Worm (Caenorhabditis elegans) whole organism, L2 larva: Measurements from ENCODE around the gene dbt-1.

ENCODE experiments used
- C34F6.9 ChIP-seq: fragments of 150-350 bp; optimal IDR thresholded peaks from 2 replicates; lab custom pipeline; 2014; ENCODE audit warnings: missing biosample characterization, missing genetic modification characterization
- F13H6.1 ChIP-seq: sonication (generic microtip); optimal IDR thresholded peaks from 2 replicates; lab custom pipeline; 2016; ENCODE audit warnings: missing genetic modification characterization, missing compliant biosample characterization
- R02D3.7 ChIP-seq: fragments of 150-350 bp; optimal IDR thresholded peaks from 2 replicates; lab custom pipeline; 2014; ENCODE audit warnings: missing biosample characterization, missing genetic modification characterization
- Y55F3AM.14 ChIP-seq: fragments of 200-800 bp; sonication (Bioruptor generic); optimal IDR thresholded peaks from 2 replicates; lab custom pipeline; 2018; ENCODE audit warnings: mild to moderate bottlenecking, missing genetic modification characterization, missing compliant biosample characterization
- ZK546.5 ChIP-seq: sonication (generic microtip); optimal IDR thresholded peaks from 2 replicates; lab custom pipeline; 2017; ENCODE audit warnings: missing biosample characterization, missing genetic modification characterization
- alr-1 ChIP-seq: fragments of 150-350 bp; optimal IDR thresholded peaks from 2 replicates; lab custom pipeline; 2014; ENCODE audit warnings: missing biosample characterization, missing genetic modification characterization
- aly-2 ChIP-seq: fragments of 150-350 bp; optimal IDR thresholded peaks from 2 replicates; lab custom pipeline; 2014; ENCODE audit warnings: missing biosample characterization, missing genetic modification characterization
- ama-1 ChIP-seq: fragments of 150-350 bp; optimal IDR thresholded peaks from 2 replicates; lab custom pipeline; 2018; ENCODE audit warnings: inconsistent platforms
- blmp-1 ChIP-seq: sonication (generic microtip); optimal IDR thresholded peaks from 2 replicates; lab custom pipeline; 2017; ENCODE audit warnings: missing genetic modification characterization, mild to moderate bottlenecking, missing compliant biosample characterization, antibody characterized with exemption, moderate library complexity; ENCODE audit not compliant: insufficient read depth
- ceh-16 ChIP-seq: fragments of 150-350 bp; optimal IDR thresholded peaks from 2 replicates; lab custom pipeline; 2014; ENCODE audit warnings: missing biosample characterization, missing genetic modification characterization
- ceh-82 ChIP-seq: fragments of 150-350 bp; optimal IDR thresholded peaks from 2 replicates; lab custom pipeline; 2014; ENCODE audit warnings: missing biosample characterization, missing genetic modification characterization
- crh-2 ChIP-seq: sonication (generic microtip); optimal IDR thresholded peaks from 2 replicates; lab custom pipeline; 2017; ENCODE audit warnings: missing biosample characterization, missing genetic modification characterization
- dmd-4 ChIP-seq: sonication (generic microtip); optimal IDR thresholded peaks from 2 replicates; lab custom pipeline; 2017; ENCODE audit warnings: missing biosample characterization, missing genetic modification characterization
- egl-27 ChIP-seq: sonication (generic microtip); optimal IDR thresholded peaks from 3 replicates; lab custom pipeline; 2017; ENCODE audit warnings: missing biosample characterization, missing genetic modification reagents, missing genetic modification characterization
- elt-1 ChIP-seq: fragments of 150-350 bp; optimal IDR thresholded peaks from 2 replicates; lab custom pipeline; 2014; ENCODE audit warnings: missing biosample characterization, missing genetic modification characterization
- elt-3 ChIP-seq: sonication (generic microtip); optimal IDR thresholded peaks from 2 replicates; lab custom pipeline; 2017; ENCODE audit warnings: missing biosample characterization, missing genetic modification characterization
- fos-1 ChIP-seq: fragments of 150-350 bp; optimal IDR thresholded peaks from 2 replicates; lab custom pipeline; 2014; ENCODE audit warnings: missing biosample characterization, missing genetic modification characterization
- gmeb-1 ChIP-seq: fragments of 150-350 bp; optimal IDR thresholded peaks from 2 replicates; lab custom pipeline; 2014; ENCODE audit warnings: missing biosample characterization, missing genetic modification characterization
- lin-11 ChIP-seq: fragments of 150-350 bp; sonication (generic microtip); optimal IDR thresholded peaks from 2 replicates; lab custom pipeline; 2014; ENCODE audit warnings: missing biosample characterization, missing genetic modification characterization, inconsistent platforms, mixed read lengths
- lin-13 ChIP-seq: fragments of 150-350 bp; optimal IDR thresholded peaks from 2 replicates; lab custom pipeline; 2014; ENCODE audit warnings: missing biosample characterization, missing genetic modification reagents, missing genetic modification characterization
- lin-39 ChIP-seq: fragments of 150-350 bp; optimal IDR thresholded peaks from 2 replicates; lab custom pipeline; 2014; ENCODE audit warnings: missing biosample characterization, missing genetic modification reagents, missing genetic modification characterization
- lsy-2 ChIP-seq, 2 experiments: fragments of 150-350 bp in 1 of 2; sonication (generic microtip) in 1 of 2; optimal IDR thresholded peaks; 2 replicates each; lab custom pipeline; 2014 to 2017; ENCODE audit warnings: missing biosample characterization in 2 of 2, missing genetic modification characterization in 2 of 2
- mab-5 ChIP-seq: fragments of 150-350 bp; optimal IDR thresholded peaks from 2 replicates; lab custom pipeline; 2014; ENCODE audit warnings: missing biosample characterization, missing genetic modification characterization
- mbf-1 ChIP-seq: sonication (generic microtip); optimal IDR thresholded peaks from 2 replicates; lab custom pipeline; 2017; ENCODE audit warnings: missing biosample characterization, missing genetic modification characterization
- mdl-1 ChIP-seq, 2 experiments: fragments of 150-350 bp in 1 of 2; sonication (generic microtip) in 1 of 2; optimal IDR thresholded peaks; 2 replicates each; lab custom pipeline; 2017; ENCODE audit warnings: missing biosample characterization in 2 of 2, missing genetic modification characterization in 2 of 2
- nhr-10 ChIP-seq: sonication (generic microtip); optimal IDR thresholded peaks from 2 replicates; lab custom pipeline; 2017; ENCODE audit warnings: missing biosample characterization, missing genetic modification characterization
- nhr-11 ChIP-seq: fragments of 150-350 bp; optimal IDR thresholded peaks from 2 replicates; lab custom pipeline; 2014; ENCODE audit warnings: missing biosample characterization, missing genetic modification characterization
- nhr-12 ChIP-seq: fragments of 150-350 bp; optimal IDR thresholded peaks from 2 replicates; lab custom pipeline; 2014; ENCODE audit warnings: missing biosample characterization, missing genetic modification characterization
- nhr-129 ChIP-seq: fragments of 150-350 bp; optimal IDR thresholded peaks from 2 replicates; lab custom pipeline; 2014; ENCODE audit warnings: missing biosample characterization, missing genetic modification characterization
- nhr-21 ChIP-seq: fragments of 150-350 bp; optimal IDR thresholded peaks from 2 replicates; lab custom pipeline; 2014; ENCODE audit warnings: missing biosample characterization, missing genetic modification characterization
- nhr-23 ChIP-seq: fragments of 150-350 bp; optimal IDR thresholded peaks from 2 replicates; lab custom pipeline; 2014; ENCODE audit warnings: missing biosample characterization, missing genetic modification reagents, missing genetic modification characterization
- nhr-237 ChIP-seq: fragments of 150-350 bp; optimal IDR thresholded peaks from 2 replicates; lab custom pipeline; 2014; ENCODE audit warnings: missing biosample characterization, missing genetic modification characterization
- nhr-25 ChIP-seq: fragments of 150-350 bp; sonication (generic microtip); optimal IDR thresholded peaks from 3 replicates; lab custom pipeline; 2014; ENCODE audit warnings: missing biosample characterization, missing genetic modification characterization
- nhr-6 ChIP-seq: fragments of 150-350 bp; optimal IDR thresholded peaks from 2 replicates; lab custom pipeline; 2014; ENCODE audit warnings: missing biosample characterization, missing genetic modification characterization
- nhr-77 ChIP-seq: fragments of 150-350 bp; optimal IDR thresholded peaks from 2 replicates; lab custom pipeline; 2014; ENCODE audit warnings: missing biosample characterization, missing genetic modification characterization
- peb-1 ChIP-seq: fragments of 150-350 bp; optimal IDR thresholded peaks from 2 replicates; lab custom pipeline; 2014; ENCODE audit warnings: missing biosample characterization, missing genetic modification characterization
- sem-4 ChIP-seq: fragments of 150-350 bp; optimal IDR thresholded peaks from 2 replicates; lab custom pipeline; 2014; ENCODE audit warnings: missing biosample characterization, missing genetic modification reagents, missing genetic modification characterization
- skn-1 ChIP-seq: sonication (generic microtip); optimal IDR thresholded peaks from 2 replicates; lab custom pipeline; 2017; ENCODE audit warnings: missing biosample characterization, missing genetic modification characterization
- sma-3 ChIP-seq: sonication (generic microtip); optimal IDR thresholded peaks from 2 replicates; lab custom pipeline; 2016; ENCODE audit warnings: missing genetic modification reagents, missing genetic modification characterization, missing compliant biosample characterization
- sma-9 ChIP-seq, 2 experiments: fragments of 150-350 bp in 1 of 2; sonication (generic microtip) in 1 of 2; optimal IDR thresholded peaks; 2 replicates each; lab custom pipeline; 2014 to 2016; ENCODE audit warnings: missing genetic modification characterization in 2 of 2, mild to moderate bottlenecking in 1 of 2, missing biosample characterization in 1 of 2, missing compliant biosample characterization in 1 of 2, missing genetic modification reagents in 1 of 2, moderate library complexity in 1 of 2
- snpc-4 ChIP-seq: fragments of 150-350 bp; optimal IDR thresholded peaks from 2 replicates; lab custom pipeline; 2014; ENCODE audit warnings: missing biosample characterization, missing genetic modification characterization
- unc-39 ChIP-seq: fragments of 150-350 bp; optimal IDR thresholded peaks from 2 replicates; lab custom pipeline; 2014; ENCODE audit warnings: missing biosample characterization, missing genetic modification characterization
- unc-55 ChIP-seq: fragments of 150-350 bp; sonication (generic microtip); optimal IDR thresholded peaks from 3 replicates; lab custom pipeline; 2014; ENCODE audit warnings: missing biosample characterization, missing genetic modification reagents, missing genetic modification characterization
- unc-62 ChIP-seq: fragments of 150-350 bp; optimal IDR thresholded peaks from 2 replicates; lab custom pipeline; 2014; ENCODE audit warnings: missing biosample characterization, missing genetic modification reagents, missing genetic modification characterization
- zag-1 ChIP-seq: fragments of 150-350 bp; optimal IDR thresholded peaks from 2 replicates; lab custom pipeline; 2014; ENCODE audit warnings: missing biosample characterization, missing genetic modification characterization
- ztf-1 ChIP-seq: fragments of 200-800 bp; sonication (Bioruptor generic); conservative IDR thresholded peaks from 2 replicates; pipeline ENCODE4 v1.3.6; 2022; ENCODE audit warnings: missing genetic modification characterization, missing compliant biosample characterization
- ztf-11 ChIP-seq: sonication (generic microtip); optimal IDR thresholded peaks from 2 replicates; lab custom pipeline; 2017; ENCODE audit warnings: missing biosample characterization, missing genetic modification characterization
- ztf-4 ChIP-seq: fragments of 150-350 bp; optimal IDR thresholded peaks from 2 replicates; lab custom pipeline; 2014; ENCODE audit warnings: missing biosample characterization, missing genetic modification characterization

dbt-1 gene

ce11 chrII:7945168-7945567, at the start of gene dbt-1:
Gene dbt-1, minus strand, starts transcription at chrII:7945206.
- peak; percentile 29 for TF ChIP-seq nhr-10 (tag; lab: Kevin White, UChicago)
- TF ChIP-seq egl-27 (tag; lab: Kevin White, UChicago) = peak; percentile 80
- TF ChIP-seq R02D3.7 (tag; lab: Kevin White, UChicago) = peak; percentile 46
- TF ChIP-seq aly-2 (tag; lab: Kevin White, UChicago) = no peak
- no peak for TF ChIP-seq Y55F3AM.14
- no peak for TF ChIP-seq ZK546.5 (tag; lab: Kevin White, UChicago)
- TF ChIP-seq nhr-77 (tag; lab: Kevin White, UChicago) = no peak
- TF ChIP-seq ceh-16 (tag; lab: Kevin White, UChicago) = no peak
- TF ChIP-seq ceh-82 (tag; lab: Kevin White, UChicago) = peak; percentile 12
- TF ChIP-seq nhr-23 = no peak
- TF ChIP-seq mdl-1 (tag; optimal IDR thresholded peaks at IDR 0.05; lab: Kevin White, UChicago) = peak; percentile 3 to 35
- peak; percentile 71 for TF ChIP-seq nhr-6 (tag; lab: Kevin White, UChicago)
- peak; percentile 84 for TF ChIP-seq nhr-129 (tag; lab: Kevin White, UChicago)
- peak; percentile 21 for TF ChIP-seq snpc-4 (tag; lab: Kevin White, UChicago)
- TF ChIP-seq gmeb-1 (tag; lab: Kevin White, UChicago) = peak; percentile 99
- peak; percentile 51 for TF ChIP-seq blmp-1 (tag; lab: Kevin White, UChicago)
- TF ChIP-seq lin-11 = peak; percentile 76
- peak; percentile 81 for TF ChIP-seq nhr-25 (tag; lab: Kevin White, UChicago)
- peak; percentile 82 for TF ChIP-seq ama-1 (lab: Kevin White, UChicago)
- peak; percentile 84 for TF ChIP-seq unc-55 (GFP tag; lab: Kevin White, UChicago)
- no peak for TF ChIP-seq elt-1 (tag; lab: Kevin White, UChicago)
- no peak for TF ChIP-seq skn-1 (tag; lab: Kevin White, UChicago)
- peak; percentile 64 for TF ChIP-seq lin-13 (GFP tag; lab: Kevin White, UChicago)
- no peak for TF ChIP-seq nhr-11 (tag; lab: Kevin White, UChicago)
- TF ChIP-seq unc-39 (tag; lab: Kevin White, UChicago) = no peak
- peak; percentile 26 for TF ChIP-seq dmd-4
- peak; percentile 79 for TF ChIP-seq mab-5 (tag; lab: Kevin White, UChicago)
- no peak for TF ChIP-seq unc-62 (GFP tag; lab: Kevin White, UChicago)
- no peak for TF ChIP-seq lin-39
- no peak for TF ChIP-seq peb-1 (tag; lab: Kevin White, UChicago)
- no peak for TF ChIP-seq nhr-12 (tag; lab: Kevin White, UChicago)
- TF ChIP-seq alr-1 (tag; lab: Kevin White, UChicago) = no peak
- peak; percentile 88 for TF ChIP-seq nhr-21 (tag; lab: Kevin White, UChicago)
- TF ChIP-seq lsy-2 (tag; optimal IDR thresholded peaks at IDR 0.05; lab: Kevin White, UChicago) = peak; percentile 87 to 94
- no peak for TF ChIP-seq sem-4 (tag; lab: Kevin White, UChicago)
- TF ChIP-seq nhr-237 (tag; lab: Kevin White, UChicago) = peak; percentile 73
- TF ChIP-seq ztf-1 = no peak
- TF ChIP-seq sma-9 (GFP tag; optimal IDR thresholded peaks at IDR 0.05; lab: Kevin White, UChicago) = peak; percentile 91
- TF ChIP-seq sma-9 (tag; optimal IDR thresholded peaks at IDR 0.05; lab: Kevin White, UChicago) = no peak
- TF ChIP-seq mbf-1 (tag; lab: Kevin White, UChicago) = no peak
- peak; percentile 87 for TF ChIP-seq crh-2 (tag; lab: Kevin White, UChicago)
- TF ChIP-seq fos-1 (tag; lab: Kevin White, UChicago) = peak; percentile 23
- TF ChIP-seq zag-1 (tag; lab: Kevin White, UChicago) = no peak
- TF ChIP-seq ztf-11 (tag; lab: Kevin White, UChicago) = no peak
- peak; percentile 64 for TF ChIP-seq ztf-4 (tag; lab: Kevin White, UChicago)
- TF ChIP-seq C34F6.9 (tag; lab: Kevin White, UChicago) = peak; percentile 86
- TF ChIP-seq sma-3 (GFP tag; lab: Kevin White, UChicago) = peak; percentile 73
- TF ChIP-seq elt-3 (tag; lab: Kevin White, UChicago) = no peak
- TF ChIP-seq F13H6.1 (tag; lab: Kevin White, UChicago) = peak; percentile 76
